Fruit fly (Drosophila melanogaster) whole organism, embryonic: ENCODE measurements around the gene Fer3.
A peak's percentile ranks its signal among the peaks of the same experiment; 100 is the strongest.

Experiments used
- Adf1 ChIP-seq: fragments of 200-800 bp; sonication (Bioruptor generic); IDR thresholded peaks from 2 replicates; pipeline ENCODE4 v1.3.6; 2022; ENCODE audit warnings: missing biosample characterization, missing genetic modification characterization
- Atf3 ChIP-seq: fragments of 200-800 bp; sonication (Bioruptor generic); optimal IDR thresholded peaks from 3 replicates; lab custom pipeline; 2016; ENCODE audit warnings: missing biosample characterization, missing genetic modification characterization
- Awh ChIP-seq: fragments of 200-800 bp; sonication (Bioruptor generic); IDR thresholded peaks from 2 replicates; pipeline ENCODE4, ENCODE4 v1.3.6; 2022; ENCODE audit warnings: missing biosample characterization, missing genetic modification characterization
- CG10209 ChIP-seq: fragments of 200-800 bp; sonication (Bioruptor generic); optimal IDR thresholded peaks from 3 replicates; lab custom pipeline; 2017; ENCODE audit warnings: missing biosample characterization, mild to moderate bottlenecking, missing genetic modification characterization, missing genetic modification reagents
- CG1024 ChIP-seq: fragments of 200-800 bp; sonication (Bioruptor generic); IDR thresholded peaks from 2 replicates; pipeline ENCODE4 v1.3.6; 2022; ENCODE audit warnings: missing biosample characterization, missing genetic modification characterization
- CG10321 ChIP-seq: fragments of 200-800 bp; sonication (Bioruptor generic); IDR thresholded peaks from 2 replicates; pipeline ENCODE4 v1.3.6; 2022; ENCODE audit warnings: missing biosample characterization, missing genetic modification characterization
- CG14441 ChIP-seq: fragments of 200-800 bp; sonication (Bioruptor generic); IDR thresholded peaks from 2 replicates; pipeline ENCODE4 v1.3.6; 2022; ENCODE audit warnings: missing biosample characterization, missing genetic modification characterization
- CG15479 ChIP-seq: fragments of 200-800 bp; sonication (Bioruptor generic); optimal IDR thresholded peaks from 3 replicates; lab custom pipeline; 2019; ENCODE audit warnings: missing biosample characterization, mild to moderate bottlenecking, missing genetic modification characterization, moderate library complexity
- CG17328 ChIP-seq: fragments of 200-800 bp; sonication (Bioruptor generic); IDR thresholded peaks from 2 replicates; pipeline ENCODE4 v1.3.6; 2022; ENCODE audit warnings: missing biosample characterization, missing genetic modification characterization
- CG17359 ChIP-seq: fragments of 200-800 bp; sonication (Bioruptor generic); optimal IDR thresholded peaks from 3 replicates; lab custom pipeline; 2018; ENCODE audit warnings: missing biosample characterization, mild to moderate bottlenecking, missing genetic modification characterization, moderate library complexity
- CG17385 ChIP-seq: fragments of 200-800 bp; sonication (Bioruptor generic); optimal IDR thresholded peaks from 3 replicates; lab custom pipeline; 2018; ENCODE audit warnings: missing biosample characterization, mild to moderate bottlenecking, missing genetic modification characterization
- CG18764 ChIP-seq: fragments of 200-800 bp; sonication (Bioruptor generic); optimal IDR thresholded peaks from 3 replicates; lab custom pipeline; 2016; ENCODE audit warnings: missing biosample characterization, missing genetic modification characterization
- CG30431 ChIP-seq: fragments of 200-800 bp; sonication (Bioruptor generic); optimal IDR thresholded peaks from 2 replicates; lab custom pipeline; 2017; ENCODE audit warnings: missing biosample characterization, missing genetic modification characterization
- CG3065 ChIP-seq: fragments of 200-800 bp; sonication (Bioruptor generic); optimal IDR thresholded peaks from 2 replicates; lab custom pipeline; 2016; ENCODE audit warnings: missing biosample characterization, missing genetic modification characterization
- CG31441 ChIP-seq: fragments of 200-800 bp; sonication (Bioruptor generic); IDR thresholded peaks from 2 replicates; pipeline ENCODE4 v1.3.6; 2022; ENCODE audit warnings: missing biosample characterization, missing genetic modification characterization
- CG3847 ChIP-seq: fragments of 200-800 bp; sonication (Bioruptor generic); IDR thresholded peaks from 2 replicates; pipeline ENCODE4 v1.3.6; 2022; ENCODE audit warnings: missing biosample characterization, missing genetic modification characterization
- CG4328 ChIP-seq: fragments of 200-800 bp; sonication (Bioruptor generic); optimal IDR thresholded peaks from 3 replicates; lab custom pipeline; 2017; ENCODE audit warnings: missing biosample characterization, missing genetic modification reagents, missing genetic modification characterization
- CG43689 ChIP-seq: fragments of 200-800 bp; sonication (Bioruptor generic); IDR thresholded peaks from 2 replicates; pipeline ENCODE4 v1.3.6; 2022; ENCODE audit warnings: missing biosample characterization, missing genetic modification characterization
- CG6765 ChIP-seq: fragments of 200-800 bp; sonication (Bioruptor generic); optimal IDR thresholded peaks from 3 replicates; lab custom pipeline; 2017; ENCODE audit warnings: missing biosample characterization, mild to moderate bottlenecking, missing genetic modification characterization
- CG7839 ChIP-seq: fragments of 200-800 bp; sonication (Bioruptor generic); optimal IDR thresholded peaks from 3 replicates; lab custom pipeline; 2018; ENCODE audit warnings: missing biosample characterization, mild to moderate bottlenecking, missing genetic modification characterization, moderate library complexity
- CG8478 ChIP-seq: fragments of >200 bp; optimal IDR thresholded peaks from 2 replicates; lab custom pipeline; 2018
- CG9817 ChIP-seq: fragments of 200-800 bp; sonication (Bioruptor generic); optimal IDR thresholded peaks from 2 replicates; lab custom pipeline; 2018; ENCODE audit warnings: missing biosample characterization, mild to moderate bottlenecking, missing genetic modification characterization, moderate library complexity
- Chrac-16 ChIP-seq: fragments of 200-800 bp; sonication (Bioruptor generic); optimal IDR thresholded peaks from 3 replicates; lab custom pipeline; 2016; ENCODE audit warnings: missing biosample characterization, missing genetic modification characterization
- E2f1 ChIP-seq: fragments of 200-800 bp; sonication (Bioruptor generic); IDR thresholded peaks from 2 replicates; pipeline ENCODE4 v1.3.6; 2022; ENCODE audit warnings: missing biosample characterization, missing genetic modification characterization
- GATAe ChIP-seq: fragments of 200-800 bp; sonication (Bioruptor generic); conservative IDR thresholded peaks from 2 replicates; pipeline ENCODE4 v1.3.6; 2022; ENCODE audit warnings: missing biosample characterization, missing genetic modification characterization
- HHEX ChIP-seq: fragments of 200-800 bp; sonication (Bioruptor generic); optimal IDR thresholded peaks from 3 replicates; lab custom pipeline; 2017; ENCODE audit warnings: missing biosample characterization, mild to moderate bottlenecking, missing genetic modification characterization, missing genetic modification reagents
- HLH3B ChIP-seq: fragments of 200-800 bp; sonication (Bioruptor generic); IDR thresholded peaks from 2 replicates; pipeline ENCODE4 v1.3.6; 2022; ENCODE audit warnings: missing biosample characterization, missing genetic modification characterization
- Kr ChIP-seq: fragments of 200-800 bp; sonication (Bioruptor generic); optimal IDR thresholded peaks from 2 replicates; lab custom pipeline; 2017; ENCODE audit warnings: missing biosample characterization, mild to moderate bottlenecking, missing genetic modification characterization
- NC2β ChIP-seq: fragments of 200-800 bp; sonication (Bioruptor generic); optimal IDR thresholded peaks from 2 replicates; lab custom pipeline; 2016; ENCODE audit warnings: missing biosample characterization, missing genetic modification characterization
- NFAT ChIP-seq: fragments of 200-800 bp; sonication (Bioruptor generic); IDR thresholded peaks from 2 replicates; pipeline ENCODE4 v1.3.6; 2022; ENCODE audit warnings: missing biosample characterization, missing genetic modification characterization
- Nf-YA ChIP-seq: fragments of 200-800 bp; sonication (Bioruptor generic); IDR thresholded peaks from 2 replicates; pipeline ENCODE4 v1.3.6; 2022; ENCODE audit warnings: missing biosample characterization, missing genetic modification characterization
- PHDP ChIP-seq: fragments of 200-800 bp; sonication (Bioruptor generic); optimal IDR thresholded peaks from 3 replicates; lab custom pipeline; 2018; ENCODE audit warnings: missing biosample characterization, mild to moderate bottlenecking, missing genetic modification characterization, moderate library complexity
- Tbp ChIP-seq: fragments of >200 bp; optimal IDR thresholded peaks from 2 replicates; lab custom pipeline; 2018; ENCODE audit warnings: missing biosample characterization, missing genetic modification characterization
- Xrp1 ChIP-seq: fragments of 200-800 bp; sonication (Bioruptor generic); IDR thresholded peaks from 2 replicates; pipeline ENCODE4 v1.3.6; 2022; ENCODE audit warnings: missing biosample characterization, missing genetic modification characterization
- caup ChIP-seq: fragments of 200-800 bp; sonication (Bioruptor generic); optimal IDR thresholded peaks from 3 replicates; lab custom pipeline; 2017; ENCODE audit warnings: missing biosample characterization, mild to moderate bottlenecking, missing genetic modification characterization, moderate library complexity; ENCODE audit not compliant: severe bottlenecking
- chinmo ChIP-seq: fragments of 200-800 bp; sonication (Bioruptor generic); IDR thresholded peaks from 4 replicates; pipeline ENCODE4 v1.3.6; 2022; ENCODE audit warnings: missing biosample characterization, missing genetic modification characterization; ENCODE audit not compliant: partially characterized antibody
- danr ChIP-seq: fragments of 200-800 bp; sonication (Bioruptor generic); IDR thresholded peaks from 2 replicates; pipeline ENCODE4 v1.3.6; 2022; ENCODE audit warnings: missing biosample characterization, missing genetic modification characterization
- dimm ChIP-seq: fragments of 200-800 bp; sonication (Bioruptor generic); IDR thresholded peaks from 2 replicates; pipeline ENCODE4 v1.3.6; 2022; ENCODE audit warnings: missing biosample characterization, missing genetic modification characterization
- fd102C ChIP-seq: fragments of 200-800 bp; sonication (Bioruptor generic); optimal IDR thresholded peaks from 2 replicates; lab custom pipeline; 2018; ENCODE audit warnings: missing biosample characterization, mild to moderate bottlenecking, missing genetic modification characterization, moderate library complexity
- fd3F ChIP-seq: fragments of 200-800 bp; sonication (Bioruptor generic); optimal IDR thresholded peaks from 2 replicates; lab custom pipeline; 2018; ENCODE audit warnings: missing biosample characterization, mild to moderate bottlenecking, missing genetic modification characterization, moderate library complexity
- hkb ChIP-seq, 2 experiments: fragments of 200-800 bp in 1 of 2; fragments of >200 bp in 1 of 2; sonication (Bioruptor generic) in 1 of 2; IDR thresholded peaks in 1 of 2; optimal IDR thresholded peaks in 1 of 2; 2 replicates each; pipeline versions ENCODE4 v1.3.6 to Lab custom; 2017 to 2022; ENCODE audit warnings: missing biosample characterization in 1 of 2, missing genetic modification characterization in 1 of 2
- oc ChIP-seq: fragments of 200-800 bp; sonication (Bioruptor generic); optimal IDR thresholded peaks from 2 replicates; lab custom pipeline; 2018; ENCODE audit warnings: missing biosample characterization, mild to moderate bottlenecking, missing genetic modification characterization, moderate library complexity
- onecut ChIP-seq: fragments of 200-800 bp; sonication (Bioruptor generic); IDR thresholded peaks from 2 replicates; pipeline ENCODE4 v1.3.6; 2022; ENCODE audit warnings: missing biosample characterization, missing genetic modification characterization
- psq ChIP-seq: fragments of 200-800 bp; sonication (Bioruptor generic); optimal IDR thresholded peaks from 2 replicates; lab custom pipeline; 2017; ENCODE audit warnings: missing biosample characterization, missing genetic modification characterization
- scrt ChIP-seq: fragments of 200-800 bp; sonication (Bioruptor generic); optimal IDR thresholded peaks from 2 replicates; lab custom pipeline; 2018; ENCODE audit warnings: missing biosample characterization, mild to moderate bottlenecking, missing genetic modification characterization, moderate library complexity
- seq ChIP-seq: fragments of 200-800 bp; sonication (Bioruptor generic); IDR thresholded peaks from 2 replicates; pipeline ENCODE4 v1.3.6; 2022; ENCODE audit warnings: missing biosample characterization, missing genetic modification characterization
- so ChIP-seq: fragments of 200-800 bp; sonication (Bioruptor generic); IDR thresholded peaks from 3 replicates; pipeline ENCODE4 v1.3.6; 2022; ENCODE audit warnings: missing biosample characterization, missing genetic modification characterization
- tna ChIP-seq: fragments of 200-800 bp; sonication (Bioruptor generic); IDR thresholded peaks from 2 replicates; pipeline ENCODE4 v1.3.6; 2022; ENCODE audit warnings: missing biosample characterization, missing genetic modification characterization; ENCODE audit not compliant: partially characterized antibody
- trh ChIP-seq: fragments of 200-800 bp; sonication (Bioruptor generic); optimal IDR thresholded peaks from 2 replicates; lab custom pipeline; 2016; ENCODE audit warnings: missing biosample characterization, missing genetic modification characterization
- unc-4 ChIP-seq: fragments of 200-800 bp; sonication (Bioruptor generic); IDR thresholded peaks from 2 replicates; pipeline ENCODE4 v1.3.6; 2022; ENCODE audit warnings: missing biosample characterization, missing genetic modification characterization; ENCODE audit not compliant: partially characterized antibody

The Fer3 gene

dm6 chr3R:11655873-11656374, 38.2 kb downstream of the Fer3 start, which contains the start of gene CG42327 (continued):
- TF ChIP-seq Nf-YA (GFP tag; lab: Robert Waterston, UW) (peak; percentile 96), onecut (GFP tag; lab: Robert Waterston, UW) (peak; percentile 87), CG17385 (GFP tag; lab: Kevin White, UChicago) (peak; percentile 91), CG6765 (peak; percentile 85), fd102C (GFP tag; lab: Kevin White, UChicago) (peak; percentile 73), Kr (GFP tag; lab: Kevin White, UChicago) (peak; percentile 4), scrt (GFP tag; lab: Kevin White, UChicago) (peak; percentile 86), danr (GFP tag; lab: Robert Waterston, UW) (peak; percentile 87), CG4328 (GFP tag; lab: Kevin White, UChicago) (peak; percentile 73), CG17328 (GFP tag; lab: Robert Waterston, UW) (peak; percentile 98), CG3065 (GFP tag; lab: Kevin White, UChicago) (peak; percentile 88), dimm (GFP tag; lab: Robert Waterston, UW) (peak; percentile 77), HHEX (GFP tag; lab: Kevin White, UChicago) (peak; percentile 93), oc (tag; lab: Kevin White, UChicago) (peak; percentile 98), PHDP (tag; lab: Kevin White, UChicago) (peak; percentile 96), CG14441 (GFP tag; lab: Robert Waterston, UW) (peak; percentile 94), CG9817 (tag; lab: Kevin White, UChicago) (peak; percentile 59), Tbp (GFP tag; lab: Kevin White, UChicago) (no peak), Adf1 (GFP tag; lab: Robert Waterston, UW) (peak; percentile 68), Xrp1 (GFP tag; lab: Robert Waterston, UW) (peak; percentile 98), Awh (GFP tag; lab: Robert Waterston, UW) (peak; percentile 97), psq (GFP tag; lab: Kevin White, UChicago) (peak; percentile 87), trh (GFP tag; lab: Kevin White, UChicago) (peak; percentile 79), GATAe (GFP tag; lab: Robert Waterston, UW) (peak; percentile 45; the same call in 1 of the 2 replicates), tna (GFP tag; lab: Robert Waterston, UW) (peak; percentile 54; the same call in 1 of the 2 replicates), CG3847 (peak; percentile 87), NFAT (peak; percentile 72), HLH3B (GFP tag; lab: Robert Waterston, UW) (peak; percentile 96), NC2β (peak; percentile 84), CG17359 (peak; percentile 96), fd3F (GFP tag; lab: Kevin White, UChicago) (peak; percentile 70), CG10321 (GFP tag; lab: Robert Waterston, UW) (peak; percentile 76; the same call in 1 of the 2 replicates), CG7839 (peak; percentile 93), chinmo (GFP tag; lab: Robert Waterston, UW) (peak; percentile 86; the same call in 2 of the 4 replicates), CG31441 (peak; percentile 98), CG43689 (GFP tag; lab: Robert Waterston, UW) (peak; percentile 80), caup (GFP tag; lab: Kevin White, UChicago) (peak; percentile 89), seq (peak; percentile 96), Atf3 (peak; percentile 76), so (GFP tag; lab: Robert Waterston, UW) (peak; percentile 95), E2f1 (GFP tag; lab: Robert Waterston, UW) (peak; percentile 96), CG18764 (GFP tag; lab: Kevin White, UChicago) (peak; percentile 90), CG30431 (GFP tag; lab: Kevin White, UChicago) (peak; percentile 95), unc-4 (no peak; the same call in 1 of the 2 replicates), hkb (optimal IDR thresholded peaks at IDR 0.05; lab: Kevin White, UChicago) (no peak), hkb (GFP tag; IDR thresholded peaks at IDR 0.05; lab: Robert Waterston, UW) (peak; percentile 98), Chrac-16 (GFP tag; lab: Kevin White, UChicago) (peak; percentile 93), CG10209 (GFP tag; lab: Kevin White, UChicago) (peak; percentile 95), CG15479 (GFP tag; lab: Kevin White, UChicago) (peak; percentile 63), CG8478 (lab: Kevin White, UChicago) (no peak), CG1024 (GFP tag; lab: Robert Waterston, UW) (peak; percentile 91)
